Fruit fly (Drosophila melanogaster) whole organism, embryonic: ENCODE results near the gene CG9106.

Source experiments
- Asciz ChIP-seq: fragments of 200-800 bp; sonication (Bioruptor generic); optimal IDR thresholded peaks from 2 replicates; lab custom pipeline; 2017; ENCODE audit warnings: missing biosample characterization, mild to moderate bottlenecking, missing genetic modification characterization, missing genetic modification reagents
- BtbVII ChIP-seq: fragments of 200-800 bp; sonication (Bioruptor generic); optimal IDR thresholded peaks from 3 replicates; lab custom pipeline; 2017; ENCODE audit warnings: missing biosample characterization, mild to moderate bottlenecking, missing genetic modification characterization
- CG10565 ChIP-seq: fragments of 200-800 bp; sonication (Bioruptor generic); optimal IDR thresholded peaks from 3 replicates; lab custom pipeline; 2016; ENCODE audit warnings: missing biosample characterization, mild to moderate bottlenecking, missing genetic modification characterization
- CG11247 ChIP-seq: fragments of 200-800 bp; sonication (Bioruptor generic); IDR thresholded peaks from 2 replicates; pipeline ENCODE4 v1.3.6; 2022; ENCODE audit warnings: missing biosample characterization, missing genetic modification characterization
- CG11504 ChIP-seq: fragments of 200-800 bp; sonication (Bioruptor generic); optimal IDR thresholded peaks from 3 replicates; lab custom pipeline; 2019; ENCODE audit warnings: missing biosample characterization, mild to moderate bottlenecking, missing genetic modification characterization, moderate library complexity
- CG14014 ChIP-seq: fragments of 200-800 bp; sonication (Bioruptor generic); IDR thresholded peaks from 2 replicates; pipeline ENCODE4 v1.3.6; 2022; ENCODE audit warnings: missing biosample characterization, missing genetic modification characterization
- CG15601 ChIP-seq: fragments of 200-800 bp; sonication (Bioruptor generic); optimal IDR thresholded peaks from 3 replicates; lab custom pipeline; 2019; ENCODE audit warnings: missing biosample characterization, mild to moderate bottlenecking, missing genetic modification characterization, moderate library complexity
- CG1647 ChIP-seq: fragments of 200-800 bp; sonication (Bioruptor generic); optimal IDR thresholded peaks from 3 replicates; lab custom pipeline; 2016; ENCODE audit warnings: missing biosample characterization, missing genetic modification characterization
- CG17361 ChIP-seq: fragments of 200-800 bp; sonication (Bioruptor generic); IDR thresholded peaks from 3 replicates; pipeline ENCODE4 v1.3.6; 2022; ENCODE audit warnings: missing biosample characterization, missing genetic modification characterization
- CG17612 ChIP-seq: fragments of 200-800 bp; sonication (Bioruptor generic); IDR thresholded peaks from 2 replicates; pipeline ENCODE4 v1.3.6; 2022; ENCODE audit warnings: missing biosample characterization, missing genetic modification characterization
- CG1792 ChIP-seq: fragments of 200-800 bp; sonication (Bioruptor generic); optimal IDR thresholded peaks from 2 replicates; lab custom pipeline; 2016; ENCODE audit warnings: missing biosample characterization, missing genetic modification characterization
- CG18476 ChIP-seq: fragments of 200-800 bp; sonication (Bioruptor generic); optimal IDR thresholded peaks from 2 replicates; lab custom pipeline; 2016; ENCODE audit warnings: missing biosample characterization, mild to moderate bottlenecking, missing genetic modification characterization
- CG2875 ChIP-seq: fragments of 200-800 bp; sonication (Bioruptor generic); optimal IDR thresholded peaks from 2 replicates; lab custom pipeline; 2017; ENCODE audit warnings: missing biosample characterization, mild to moderate bottlenecking, missing genetic modification characterization, missing genetic modification reagents
- CG30403 ChIP-seq: fragments of 200-800 bp; sonication (Bioruptor generic); optimal IDR thresholded peaks from 3 replicates; lab custom pipeline; 2016; ENCODE audit warnings: missing biosample characterization, missing genetic modification characterization
- CG33213 ChIP-seq: fragments of 200-800 bp; sonication (Bioruptor generic); optimal IDR thresholded peaks from 3 replicates; lab custom pipeline; 2016; ENCODE audit warnings: missing biosample characterization, missing genetic modification characterization
- CG33557 ChIP-seq: fragments of 200-800 bp; sonication (Bioruptor generic); optimal IDR thresholded peaks from 2 replicates; lab custom pipeline; 2019; ENCODE audit warnings: missing biosample characterization, mild to moderate bottlenecking, missing genetic modification characterization, moderate library complexity
- CG34224 ChIP-seq: fragments of 200-800 bp; sonication (Bioruptor generic); IDR thresholded peaks from 3 replicates; pipeline ENCODE4 v1.3.6; 2022; ENCODE audit warnings: missing biosample characterization, missing genetic modification characterization; ENCODE audit not compliant: partially characterized antibody
- CG8924 ChIP-seq: fragments of 200-800 bp; optimal IDR thresholded peaks from 3 replicates; lab custom pipeline; 2019; ENCODE audit warnings: missing biosample characterization, mild to moderate bottlenecking, missing genetic modification characterization, moderate library complexity
- CG9727 ChIP-seq: fragments of 200-800 bp; sonication (Bioruptor generic); optimal IDR thresholded peaks from 3 replicates; lab custom pipeline; 2017; ENCODE audit warnings: missing biosample characterization, mild to moderate bottlenecking, missing genetic modification characterization
- CTCF ChIP-seq: fragments of 200-800 bp; sonication (Bioruptor generic); optimal IDR thresholded peaks from 2 replicates; lab custom pipeline; 2017; ENCODE audit warnings: missing biosample characterization, mild to moderate bottlenecking, missing genetic modification characterization, moderate library complexity
- Camta ChIP-seq: fragments of 200-800 bp; sonication (Bioruptor generic); optimal IDR thresholded peaks from 2 replicates; lab custom pipeline; 2016; ENCODE audit warnings: missing biosample characterization, missing genetic modification characterization
- CoRest ChIP-seq: fragments of 200-800 bp; sonication (Bioruptor generic); optimal IDR thresholded peaks from 3 replicates; lab custom pipeline; 2018; ENCODE audit warnings: missing biosample characterization, mild to moderate bottlenecking, missing genetic modification characterization, moderate library complexity
- CrebB ChIP-seq: fragments of 200-800 bp; sonication (Bioruptor generic); optimal IDR thresholded peaks from 3 replicates; lab custom pipeline; 2018; ENCODE audit warnings: missing biosample characterization, mild to moderate bottlenecking, missing genetic modification characterization
- H15 ChIP-seq: fragments of 200-800 bp; sonication (Bioruptor generic); IDR thresholded peaks from 3 replicates; pipeline ENCODE4 v1.3.6; 2022; ENCODE audit warnings: missing biosample characterization, missing genetic modification characterization
- MESR4 ChIP-seq: fragments of 200-800 bp; sonication (Bioruptor generic); optimal IDR thresholded peaks from 2 replicates; lab custom pipeline; 2018; ENCODE audit warnings: missing biosample characterization, mild to moderate bottlenecking, missing genetic modification characterization, moderate library complexity
- Meics ChIP-seq: fragments of 200-800 bp; sonication (Bioruptor generic); optimal IDR thresholded peaks from 2 replicates; lab custom pipeline; 2017; ENCODE audit warnings: missing biosample characterization, mild to moderate bottlenecking, missing genetic modification characterization
- Optix ChIP-seq: fragments of 200-800 bp; sonication (Bioruptor generic); IDR thresholded peaks from 3 replicates; pipeline ENCODE4 v1.3.6; 2022; ENCODE audit warnings: missing biosample characterization, missing genetic modification characterization
- Six4 ChIP-seq: fragments of 200-800 bp; sonication (Bioruptor generic); optimal IDR thresholded peaks from 2 replicates; lab custom pipeline; 2016; ENCODE audit warnings: missing biosample characterization, missing genetic modification characterization
- Sox102F ChIP-seq: fragments of 200-800 bp; sonication (Bioruptor generic); optimal IDR thresholded peaks from 2 replicates; lab custom pipeline; 2018; ENCODE audit warnings: missing biosample characterization, mild to moderate bottlenecking, missing genetic modification characterization, moderate library complexity
- TFAM ChIP-seq: fragments of 200-800 bp; sonication (Bioruptor generic); optimal IDR thresholded peaks from 2 replicates; lab custom pipeline; 2017; ENCODE audit warnings: missing biosample characterization, missing genetic modification characterization, inconsistent platforms
- ab ChIP-seq: fragments of 200-800 bp; sonication (Bioruptor generic); optimal IDR thresholded peaks from 2 replicates; lab custom pipeline; 2016; ENCODE audit warnings: missing biosample characterization, missing genetic modification characterization
- crp ChIP-seq, 2 experiments: fragments of 200-800 bp; sonication (Bioruptor generic); optimal IDR thresholded peaks; 2 replicates in 1 of 2; 3 replicates in 1 of 2; lab custom pipeline; 2017; ENCODE audit warnings: missing biosample characterization in 2 of 2, missing genetic modification characterization in 2 of 2, mild to moderate bottlenecking in 1 of 2, moderate library complexity in 1 of 2
- dimm ChIP-seq: fragments of 200-800 bp; sonication (Bioruptor generic); IDR thresholded peaks from 2 replicates; pipeline ENCODE4 v1.3.6; 2022; ENCODE audit warnings: missing biosample characterization, missing genetic modification characterization
- exex ChIP-seq: fragments of 200-800 bp; sonication (Bioruptor generic); optimal IDR thresholded peaks from 4 replicates; lab custom pipeline; 2018; ENCODE audit warnings: missing biosample characterization, mild to moderate bottlenecking, missing genetic modification characterization, moderate library complexity
- eyg ChIP-seq: fragments of 200-800 bp; sonication (Bioruptor generic); optimal IDR thresholded peaks from 3 replicates; lab custom pipeline; 2016; ENCODE audit warnings: missing biosample characterization, missing genetic modification characterization
- ftz-f1 ChIP-seq: fragments of 200-800 bp; sonication (Bioruptor generic); optimal IDR thresholded peaks from 2 replicates; lab custom pipeline; 2016; ENCODE audit warnings: missing biosample characterization, missing genetic modification characterization
- ham ChIP-seq: fragments of 200-800 bp; sonication (Bioruptor generic); IDR thresholded peaks from 2 replicates; pipeline ENCODE4 v1.3.6; 2022; ENCODE audit warnings: missing biosample characterization, missing genetic modification characterization
- hb ChIP-seq: fragments of 200-800 bp; sonication (Bioruptor generic); IDR thresholded peaks from 3 replicates; pipeline ENCODE4 v1.3.6; 2022; ENCODE audit warnings: missing biosample characterization, missing genetic modification characterization; ENCODE audit not compliant: partially characterized antibody
- hth ChIP-seq: fragments of >200 bp; optimal IDR thresholded peaks from 2 replicates; lab custom pipeline; 2017; ENCODE audit warnings: inconsistent platforms
- insv ChIP-seq, 2 experiments: fragments of 200-800 bp; sonication (Bioruptor generic); optimal IDR thresholded peaks; 3 replicates each; lab custom pipeline; 2016 to 2018; ENCODE audit warnings: missing biosample characterization in 2 of 2, missing genetic modification characterization in 2 of 2
- kay ChIP-seq: fragments of 200-800 bp; sonication (Bioruptor generic); optimal IDR thresholded peaks from 2 replicates; lab custom pipeline; 2016; ENCODE audit warnings: missing biosample characterization, missing genetic modification characterization
- kni ChIP-seq: fragments of 200-800 bp; sonication (Bioruptor generic); optimal IDR thresholded peaks from 3 replicates; lab custom pipeline; 2017; ENCODE audit warnings: mild to moderate bottlenecking, missing biosample characterization, missing genetic modification reagents, missing genetic modification characterization
- mld ChIP-seq: fragments of 200-800 bp; sonication (Bioruptor generic); IDR thresholded peaks from 3 replicates; pipeline ENCODE4 v1.3.6; 2022; ENCODE audit warnings: missing biosample characterization, missing genetic modification characterization; ENCODE audit not compliant: partially characterized antibody
- nerfin-1 ChIP-seq: fragments of 200-800 bp; sonication (Bioruptor generic); optimal IDR thresholded peaks from 3 replicates; lab custom pipeline; 2019; ENCODE audit warnings: missing biosample characterization, mild to moderate bottlenecking, missing genetic modification characterization, moderate library complexity
- phol ChIP-seq: fragments of 200-800 bp; sonication (Bioruptor generic); optimal IDR thresholded peaks from 3 replicates; lab custom pipeline; 2018; ENCODE audit warnings: missing biosample characterization, mild to moderate bottlenecking, missing genetic modification characterization, moderate library complexity
- prd ChIP-seq, 3 experiments: fragments of >200 bp in 2 of 3; fragments of 200-800 bp in 1 of 3; sonication (Bioruptor generic) in 1 of 3; optimal IDR thresholded peaks in 2 of 3; IDR thresholded peaks in 1 of 3; 2 replicates in 2 of 3; 3 replicates in 1 of 3; pipeline versions ENCODE4 v1.3.6 to Lab custom; 2017 to 2022; ENCODE audit warnings: missing biosample characterization in 1 of 3, missing genetic modification characterization in 1 of 3
- schlank ChIP-seq: fragments of 200-800 bp; sonication (Bioruptor generic); optimal IDR thresholded peaks from 2 replicates; lab custom pipeline; 2018; ENCODE audit warnings: missing biosample characterization, mild to moderate bottlenecking, missing genetic modification characterization
- slou ChIP-seq: fragments of 200-800 bp; sonication (Bioruptor generic); optimal IDR thresholded peaks from 3 replicates; lab custom pipeline; 2016; ENCODE audit warnings: missing biosample characterization, missing genetic modification characterization
- unc-4 ChIP-seq: fragments of 200-800 bp; sonication (Bioruptor generic); IDR thresholded peaks from 2 replicates; pipeline ENCODE4 v1.3.6; 2022; ENCODE audit warnings: missing biosample characterization, missing genetic modification characterization; ENCODE audit not compliant: partially characterized antibody
- vfl ChIP-seq: fragments of 200-800 bp; sonication (Bioruptor generic); optimal IDR thresholded peaks from 2 replicates; lab custom pipeline; 2016; ENCODE audit warnings: missing biosample characterization, missing genetic modification characterization
- zfh2 ChIP-seq: fragments of 200-800 bp; sonication (Bioruptor generic); optimal IDR thresholded peaks from 2 replicates; lab custom pipeline; 2016; ENCODE audit warnings: missing biosample characterization, missing genetic modification characterization

CG9106 gene

DNA sequence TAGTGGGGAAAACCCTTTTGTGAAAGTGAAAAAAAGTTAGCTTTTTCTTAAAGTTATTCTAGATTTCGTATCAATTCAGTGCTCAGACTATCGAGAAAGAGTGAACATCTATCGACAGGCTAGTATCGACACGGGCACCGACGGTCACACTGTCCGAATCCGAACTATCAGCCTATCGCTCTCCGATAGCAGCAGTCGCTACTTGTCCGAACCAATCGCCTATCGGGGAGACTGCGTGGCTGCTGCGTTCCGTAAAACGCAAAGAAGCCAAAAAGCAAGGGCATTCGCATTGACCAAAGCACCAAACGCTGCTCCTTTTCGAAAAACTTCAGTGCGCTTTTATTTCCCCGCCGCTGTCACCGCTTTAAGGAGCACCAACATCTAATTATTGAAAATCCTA lies 47.1 kb upstream of the CG9106 start, which contains the start of gene Top1 (continued):
- TF ChIP-seq prd (optimal IDR thresholded peaks at IDR 0.05; lab: Kevin White, UChicago) = no peak
- TF ChIP-seq prd (GFP tag; IDR thresholded peaks at IDR 0.05; lab: Robert Waterston, UW) = peak; percentile 38; the same call in 2 of the 3 replicates
- no peak for TF ChIP-seq CG18476 (GFP tag; lab: Kevin White, UChicago)
- no peak for TF ChIP-seq kay (GFP tag; lab: Kevin White, UChicago)
- no peak for TF ChIP-seq Six4 (GFP tag; lab: Kevin White, UChicago)
- TF ChIP-seq MESR4 (GFP tag; lab: Kevin White, UChicago) = peak; percentile 66
- TF ChIP-seq CG11247 = peak; percentile 33; the same call in 1 of the 2 replicates
- TF ChIP-seq exex (tag; lab: Kevin White, UChicago) = no peak
- no peak for TF ChIP-seq eyg (GFP tag; lab: Kevin White, UChicago)
- no peak for TF ChIP-seq ftz-f1 (GFP tag; lab: Kevin White, UChicago)
- TF ChIP-seq CG8924 (tag; lab: Kevin White, UChicago) = no peak
- peak; percentile 8 for TF ChIP-seq CG15601 (tag; lab: Kevin White, UChicago)
- peak; percentile 95 for TF ChIP-seq hb (GFP tag; lab: Robert Waterston, UW)
- TF ChIP-seq CG2875 (GFP tag; lab: Kevin White, UChicago) = no peak
- TF ChIP-seq TFAM (GFP tag; lab: Kevin White, UChicago) = no peak
- TF ChIP-seq phol (tag; lab: Kevin White, UChicago) = no peak
- TF ChIP-seq schlank (tag; lab: Kevin White, UChicago) = no peak
- 0 out of 2 replicates have a peak, but pooled peaks have one; percentile 39 for TF ChIP-seq ham (GFP tag; lab: Robert Waterston, UW)
- TF ChIP-seq CG34224 (GFP tag; lab: Robert Waterston, UW) = peak; percentile 96
- TF ChIP-seq CG33557 (GFP tag; lab: Kevin White, UChicago) = no peak
- no peak for TF ChIP-seq kni (GFP tag; lab: Kevin White, UChicago)
- TF ChIP-seq CrebB (tag; lab: Kevin White, UChicago) = no peak
- TF ChIP-seq CTCF = no peak
- no peak for TF ChIP-seq Asciz (GFP tag; lab: Kevin White, UChicago)
- no peak for TF ChIP-seq vfl (GFP tag; lab: Kevin White, UChicago)
- peak in 1 of 2 experiments; percentile 7 for TF ChIP-seq crp (GFP tag; optimal IDR thresholded peaks at IDR 0.05; lab: Kevin White, UChicago)
- peak; percentile 18 for TF ChIP-seq Meics
- peak; percentile 21 for TF ChIP-seq CG11504
- peak; percentile 24 for TF ChIP-seq CG33213 (GFP tag; lab: Kevin White, UChicago)
- peak; percentile 30 for TF ChIP-seq CoRest (tag; lab: Kevin White, UChicago)
- TF ChIP-seq H15 = 0 out of 3 replicates have a peak, but pooled peaks have one; percentile 16
- no peak for TF ChIP-seq CG10565 (GFP tag; lab: Kevin White, UChicago)
- TF ChIP-seq CG30403 (GFP tag; lab: Kevin White, UChicago) = peak; percentile 10
- no peak for TF ChIP-seq CG17612 (GFP tag; lab: Robert Waterston, UW)
- no peak for TF ChIP-seq slou
- no peak for TF ChIP-seq hth (lab: Kevin White, UChicago)
- TF ChIP-seq mld = peak; percentile 96
- peak; percentile 13; the same call in 1 of the 2 replicates for TF ChIP-seq CG14014 (GFP tag; lab: Robert Waterston, UW)
- TF ChIP-seq nerfin-1 (tag; lab: Kevin White, UChicago) = peak; percentile 11
- no peak for TF ChIP-seq Optix (GFP tag; lab: Robert Waterston, UW)
- no peak for TF ChIP-seq Camta (GFP tag; lab: Kevin White, UChicago)
- TF ChIP-seq insv (GFP tag; optimal IDR thresholded peaks at IDR 0.05; lab: Kevin White, UChicago) = no peak
- no peak for TF ChIP-seq dimm (GFP tag; lab: Robert Waterston, UW)
- TF ChIP-seq CG1647 (GFP tag; lab: Kevin White, UChicago) = no peak
- TF ChIP-seq CG17361 (GFP tag; lab: Robert Waterston, UW) = 0 out of 3 replicates have a peak, but pooled peaks have one; percentile 15
- no peak for TF ChIP-seq BtbVII
- TF ChIP-seq ab (GFP tag; lab: Kevin White, UChicago) = no peak
- no peak for TF ChIP-seq CG1792 (GFP tag; lab: Kevin White, UChicago)
- no peak for TF ChIP-seq Sox102F
- TF ChIP-seq CG9727 (GFP tag; lab: Kevin White, UChicago) = no peak
- no peak for TF ChIP-seq zfh2
- TF ChIP-seq unc-4 (GFP tag; lab: Robert Waterston, UW) = peak; percentile 97
